Worm (Caenorhabditis elegans) whole organism, early embryonic: ENCODE results near the gene lido-13.

ENCODE experiments used
- ama-1 ChIP-seq: fragments of 150-350 bp; optimal IDR thresholded peaks from 2 replicates; lab custom pipeline; 2014
- ets-7 ChIP-seq: sonication (generic microtip); optimal IDR thresholded peaks from 2 replicates; lab custom pipeline; 2016; ENCODE audit warnings: missing genotype, missing genetic modification characterization, missing compliant biosample characterization
- hnd-1 ChIP-seq: sonication (generic microtip); optimal IDR thresholded peaks from 2 replicates; lab custom pipeline; 2016; ENCODE audit warnings: missing genetic modification characterization, missing compliant biosample characterization
- sea-1 ChIP-seq: fragments of 200-800 bp; sonication (Bioruptor generic); conservative IDR thresholded peaks from 2 replicates; pipeline ENCODE4 v1.3.6; 2022; ENCODE audit warnings: missing genetic modification characterization, missing compliant biosample characterization

DNA sequence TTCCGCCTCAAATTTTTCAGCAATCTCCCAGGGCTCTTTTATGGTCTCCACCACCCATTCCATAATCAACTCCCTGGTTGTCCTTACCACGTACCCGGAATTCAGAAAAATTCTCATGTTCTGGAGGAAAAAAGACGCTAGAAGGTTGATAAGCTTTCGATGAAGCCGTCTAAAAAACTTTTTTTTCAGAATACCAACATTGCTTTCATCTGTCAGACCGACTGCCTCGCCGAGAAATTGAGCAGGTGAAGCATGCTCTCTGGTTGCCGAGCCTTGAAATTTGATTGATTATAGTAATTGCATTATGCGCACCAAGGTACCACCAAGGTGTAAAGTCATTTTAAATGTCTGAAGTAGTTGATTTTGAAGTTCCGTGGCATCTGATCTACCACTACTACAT lies 8.2 kb downstream of the lido-13 start, which contains the start of gene sri-30:
- no peak for TF ChIP-seq ama-1 (lab: Kevin White, UChicago)
- no peak for TF ChIP-seq sea-1 (GFP tag; lab: Robert Waterston, UW)
- TF ChIP-seq ets-7 (tag; lab: Kevin White, UChicago): no peak
- TF ChIP-seq hnd-1 (tag; lab: Kevin White, UChicago): no peak
